Worm (Caenorhabditis elegans) whole organism, late embryonic: ENCODE measurements around the gene D1014.5.

ENCODE experiments used
- K02D7.2 ChIP-seq: sonication (generic microtip); optimal IDR thresholded peaks from 2 replicates; lab custom pipeline; 2017; ENCODE audit warnings: mild to moderate bottlenecking, missing genetic modification characterization, missing compliant biosample characterization
- K09A11.1 ChIP-seq: sonication (generic microtip); optimal IDR thresholded peaks from 2 replicates; lab custom pipeline; 2017; ENCODE audit warnings: antibody characterized with exemption, mild to moderate bottlenecking, missing genetic modification characterization, missing compliant biosample characterization; ENCODE audit not compliant: insufficient read depth
- T23F11.4 ChIP-seq: fragments of 200-800 bp; sonication (Bioruptor generic); optimal IDR thresholded peaks from 2 replicates; lab custom pipeline; 2018; ENCODE audit warnings: mild to moderate bottlenecking, missing genetic modification characterization, missing compliant biosample characterization
- Y22D7AL.16 ChIP-seq: sonication (generic microtip); optimal IDR thresholded peaks from 2 replicates; lab custom pipeline; 2016; ENCODE audit warnings: missing genetic modification characterization, missing compliant biosample characterization
- ahr-1 ChIP-seq: sonication (generic microtip); optimal IDR thresholded peaks from 2 replicates; lab custom pipeline; 2016; ENCODE audit warnings: missing genetic modification characterization, missing compliant biosample characterization
- ama-1 ChIP-seq: fragments of 150-350 bp; optimal IDR thresholded peaks from 2 replicates; lab custom pipeline; 2014
- ceh-14 ChIP-seq: sonication (generic microtip); optimal IDR thresholded peaks from 2 replicates; lab custom pipeline; 2016; ENCODE audit warnings: missing genotype, missing genetic modification characterization, missing compliant biosample characterization
- ceh-19 ChIP-seq: fragments of 200-800 bp; sonication (Bioruptor generic); optimal IDR thresholded peaks from 2 replicates; lab custom pipeline; 2018; ENCODE audit warnings: mild to moderate bottlenecking, missing genetic modification characterization, missing compliant biosample characterization
- ceh-22 ChIP-seq: sonication (generic microtip); optimal IDR thresholded peaks from 2 replicates; lab custom pipeline; 2017; ENCODE audit warnings: missing biosample characterization, missing genetic modification characterization
- ceh-45 ChIP-seq: fragments of 200-800 bp; sonication (Bioruptor generic); IDR thresholded peaks from 2 replicates; pipeline ENCODE4 v1.3.6; 2022; ENCODE audit warnings: missing genetic modification reagents, missing genetic modification characterization, missing compliant biosample characterization
- che-1 ChIP-seq: sonication (generic microtip); optimal IDR thresholded peaks from 2 replicates; lab custom pipeline; 2016; ENCODE audit warnings: mild to moderate bottlenecking, missing genetic modification characterization, missing compliant biosample characterization
- dve-1 ChIP-seq: sonication (generic microtip); optimal IDR thresholded peaks from 2 replicates; lab custom pipeline; 2017; ENCODE audit warnings: antibody characterized with exemption, mild to moderate bottlenecking, missing genetic modification characterization, missing compliant biosample characterization
- ets-4 ChIP-seq: sonication (generic microtip); optimal IDR thresholded peaks from 2 replicates; lab custom pipeline; 2016; ENCODE audit warnings: missing genetic modification characterization, missing compliant biosample characterization
- fax-1 ChIP-seq: sonication (generic microtip); optimal IDR thresholded peaks from 2 replicates; lab custom pipeline; 2016; ENCODE audit warnings: missing genotype, missing genetic modification characterization, missing compliant biosample characterization
- gmeb-2 ChIP-seq: sonication (generic microtip); optimal IDR thresholded peaks from 2 replicates; lab custom pipeline; 2016; ENCODE audit warnings: missing genetic modification characterization, inconsistent platforms, missing compliant biosample characterization
- hlh-15 ChIP-seq: sonication (generic microtip); optimal IDR thresholded peaks from 2 replicates; lab custom pipeline; 2016; ENCODE audit warnings: missing genetic modification characterization, missing compliant biosample characterization
- hlh-6 ChIP-seq: sonication (generic microtip); optimal IDR thresholded peaks from 2 replicates; lab custom pipeline; 2016; ENCODE audit warnings: missing genotype, missing genetic modification characterization, missing compliant biosample characterization
- madf-2 ChIP-seq: sonication (generic microtip); optimal IDR thresholded peaks from 2 replicates; lab custom pipeline; 2017; ENCODE audit warnings: missing genetic modification characterization, missing compliant biosample characterization
- mec-3 ChIP-seq: sonication (generic microtip); optimal IDR thresholded peaks from 2 replicates; lab custom pipeline; 2016; ENCODE audit warnings: borderline replicate concordance, missing genetic modification characterization, missing compliant biosample characterization
- nfya-1 ChIP-seq: sonication (generic microtip); optimal IDR thresholded peaks from 2 replicates; lab custom pipeline; 2017; ENCODE audit warnings: missing genetic modification characterization, mild to moderate bottlenecking, missing compliant biosample characterization, antibody characterized with exemption, moderate library complexity
- nhr-11 ChIP-seq: fragments of 150-350 bp; optimal IDR thresholded peaks from 2 replicates; lab custom pipeline; 2014; ENCODE audit warnings: missing biosample characterization, missing genetic modification characterization
- nhr-232 ChIP-seq: sonication (generic microtip); optimal IDR thresholded peaks from 2 replicates; lab custom pipeline; 2016; ENCODE audit warnings: missing genetic modification characterization, missing compliant biosample characterization
- npax-4 ChIP-seq: sonication (generic microtip); optimal IDR thresholded peaks from 2 replicates; lab custom pipeline; 2016; ENCODE audit warnings: missing genetic modification characterization, missing compliant biosample characterization
- pat-9 ChIP-seq: fragments of 200-800 bp; sonication (Bioruptor generic); optimal IDR thresholded peaks from 2 replicates; lab custom pipeline; 2018; ENCODE audit warnings: mild to moderate bottlenecking, missing genetic modification characterization, moderate library complexity, missing compliant biosample characterization
- pax-1 ChIP-seq: fragments of 150-350 bp; optimal IDR thresholded peaks from 2 replicates; lab custom pipeline; 2014; ENCODE audit warnings: missing biosample characterization, missing genetic modification characterization
- pha-2 ChIP-seq: sonication (generic microtip); optimal IDR thresholded peaks from 2 replicates; lab custom pipeline; 2017; ENCODE audit warnings: mild to moderate bottlenecking, missing genetic modification characterization, missing compliant biosample characterization
- pha-4 ChIP-seq: fragments of 150-350 bp; optimal IDR thresholded peaks from 2 replicates; lab custom pipeline; 2018; ENCODE audit warnings: missing biosample characterization, missing genetic modification reagents, missing genetic modification characterization
- pqm-1 ChIP-seq: sonication (generic microtip); optimal IDR thresholded peaks from 2 replicates; lab custom pipeline; 2016; ENCODE audit warnings: missing genetic modification characterization, missing compliant biosample characterization
- ref-2 ChIP-seq: sonication (generic microtip); optimal IDR thresholded peaks from 2 replicates; lab custom pipeline; 2016; ENCODE audit warnings: missing genetic modification characterization, missing compliant biosample characterization
- rnt-1 ChIP-seq: sonication (generic microtip); optimal IDR thresholded peaks from 2 replicates; lab custom pipeline; 2016; ENCODE audit warnings: missing genetic modification characterization, missing compliant biosample characterization
- sdc-2 ChIP-seq: sonication (generic microtip); optimal IDR thresholded peaks from 2 replicates; lab custom pipeline; 2016; ENCODE audit warnings: missing genotype, missing genetic modification characterization, missing compliant biosample characterization
- sox-4 ChIP-seq: sonication (generic microtip); optimal IDR thresholded peaks from 2 replicates; lab custom pipeline; 2017; ENCODE audit warnings: mild to moderate bottlenecking, missing genetic modification characterization, inconsistent platforms, missing compliant biosample characterization
- tbx-7 ChIP-seq: sonication (generic microtip); optimal IDR thresholded peaks from 2 replicates; lab custom pipeline; 2016; ENCODE audit warnings: missing genotype, missing genetic modification characterization, missing compliant biosample characterization
- ttx-3 ChIP-seq: sonication (generic microtip); optimal IDR thresholded peaks from 2 replicates; lab custom pipeline; 2016; ENCODE audit warnings: missing genetic modification reagents, missing genetic modification characterization, missing compliant biosample characterization
- unc-3 ChIP-seq, 2 experiments: fragments of 200-800 bp in 1 of 2; sonication (Bioruptor generic) in 1 of 2; sonication (generic microtip) in 1 of 2; conservative IDR thresholded peaks in 1 of 2; optimal IDR thresholded peaks in 1 of 2; 2 replicates each; pipeline versions ENCODE4 v1.3.6 to Lab custom; 2016 to 2022; ENCODE audit warnings: missing compliant biosample characterization in 2 of 2, missing genetic modification characterization in 2 of 2, missing genetic modification reagents in 1 of 2
- unc-42 ChIP-seq: sonication (generic microtip); optimal IDR thresholded peaks from 2 replicates; lab custom pipeline; 2016; ENCODE audit warnings: missing genotype, missing genetic modification characterization, missing compliant biosample characterization
- unc-55 ChIP-seq: sonication (generic microtip); optimal IDR thresholded peaks from 2 replicates; lab custom pipeline; 2017; ENCODE audit warnings: missing biosample characterization, missing genetic modification reagents, missing genetic modification characterization
- unc-86 ChIP-seq: sonication (generic microtip); optimal IDR thresholded peaks from 2 replicates; lab custom pipeline; 2016; ENCODE audit warnings: missing genetic modification characterization, missing compliant biosample characterization

Gene D1014.5

ce11 chrV:8131628-8132027 lies 8.1 kb downstream of the D1014.5 start:
- no peak for TF ChIP-seq ceh-19 (GFP tag; lab: Kevin White, UChicago)
- no peak for TF ChIP-seq ama-1
- no peak for TF ChIP-seq dve-1 (tag; lab: Kevin White, UChicago)
- TF ChIP-seq unc-55 (GFP tag; lab: Kevin White, UChicago), result no peak
- TF ChIP-seq sdc-2 (tag; lab: Kevin White, UChicago), result no peak
- no peak for TF ChIP-seq nfya-1 (tag; lab: Kevin White, UChicago)
- no peak for TF ChIP-seq rnt-1
- no peak for TF ChIP-seq hlh-15 (tag; lab: Kevin White, UChicago)
- no peak for TF ChIP-seq fax-1 (tag; lab: Kevin White, UChicago)
- no peak for TF ChIP-seq unc-3 (GFP tag; conservative IDR thresholded peaks at IDR 0.05; lab: Robert Waterston, UW)
- TF ChIP-seq unc-3 (tag; optimal IDR thresholded peaks at IDR 0.05; lab: Kevin White, UChicago), result no peak
- no peak for TF ChIP-seq unc-86 (tag; lab: Kevin White, UChicago)
- TF ChIP-seq ceh-45 (GFP tag; lab: Robert Waterston, UW), result no peak
- no peak for TF ChIP-seq ttx-3 (tag; lab: Kevin White, UChicago)

ce11 chrV:8132926-8133325 lies 9.4 kb downstream of the D1014.5 start, which contains the start of gene D1014.4:
TSS of gene D1014.4 (plus strand) at chrV:8133226.
- TF ChIP-seq K09A11.1 (tag; lab: Kevin White, UChicago), result no peak
- no peak for TF ChIP-seq unc-3 (GFP tag; conservative IDR thresholded peaks at IDR 0.05; lab: Robert Waterston, UW)
- no peak for TF ChIP-seq unc-3 (tag; optimal IDR thresholded peaks at IDR 0.05; lab: Kevin White, UChicago)
- no peak for TF ChIP-seq nhr-232 (tag; lab: Kevin White, UChicago)
- no peak for TF ChIP-seq hlh-6 (tag; lab: Kevin White, UChicago)
- TF ChIP-seq madf-2 (tag; lab: Kevin White, UChicago), result no peak
- TF ChIP-seq pat-9 (tag; lab: Kevin White, UChicago), result no peak
- TF ChIP-seq che-1 (tag; lab: Kevin White, UChicago), result no peak
- TF ChIP-seq unc-86 (tag; lab: Kevin White, UChicago), result no peak
- TF ChIP-seq pqm-1, result no peak
- TF ChIP-seq unc-42, result no peak
- TF ChIP-seq ahr-1 (tag; lab: Kevin White, UChicago), result no peak
- no peak for TF ChIP-seq Y22D7AL.16
- TF ChIP-seq npax-4 (tag; lab: Kevin White, UChicago), result no peak
- TF ChIP-seq ceh-14 (tag; lab: Kevin White, UChicago), result no peak
- no peak for TF ChIP-seq tbx-7 (tag; lab: Kevin White, UChicago)
- TF ChIP-seq rnt-1, result no peak
- TF ChIP-seq gmeb-2 (tag; lab: Kevin White, UChicago), result no peak
- no peak for TF ChIP-seq T23F11.4 (GFP tag; lab: Kevin White, UChicago)
- TF ChIP-seq nhr-11, result no peak

- TF ChIP-seq pha-2 (no peak), unc-86 (tag; lab: Kevin White, UChicago) (no peak), pha-4 (tag; lab: Kevin White, UChicago) (no peak), ceh-22 (no peak), sox-4 (tag; lab: Kevin White, UChicago) (no peak), pax-1 (tag; lab: Kevin White, UChicago) (no peak), Y22D7AL.16 (no peak), K02D7.2 (tag; lab: Kevin White, UChicago) (no peak), unc-3 (GFP tag; conservative IDR thresholded peaks at IDR 0.05; lab: Robert Waterston, UW) (no peak), unc-3 (tag; optimal IDR thresholded peaks at IDR 0.05; lab: Kevin White, UChicago) (no peak), madf-2 (tag; lab: Kevin White, UChicago) (no peak), ceh-45 (GFP tag; lab: Robert Waterston, UW) (no peak)
These were observed 20.1 kb downstream of the D1014.5 start, which contains the start of gene D1014.2 for ce11 chrV:8143605-8144004. TSS of gene D1014.2 (plus strand) at chrV:8143905.

ce11 chrV:8144515-8144914 lies 21.0 kb downstream of the D1014.5 start:
- TF ChIP-seq mec-3 (tag; lab: Kevin White, UChicago) (no peak), Y22D7AL.16 (no peak), ets-4 (no peak), T23F11.4 (GFP tag; lab: Kevin White, UChicago) (no peak), pqm-1 (no peak), K02D7.2 (tag; lab: Kevin White, UChicago) (no peak), ceh-22 (no peak), ref-2 (tag; lab: Kevin White, UChicago) (no peak)
